Worm (Caenorhabditis elegans): ENCODE data around the gene C50B6.3.

ce11 chrV:13357652-13358281, 44.4 kb downstream of the C50B6.3 start, which contains the start of gene F32H5.1:
- no peak for TF ChIP-seq flt-1 (GFP tag; IDR thresholded peaks at IDR 0.05)
- TF ChIP-seq ztf-23 (GFP tag; IDR thresholded peaks at IDR 0.05) = no peak
- no peak for TF ChIP-seq T22C8.4 (GFP tag; IDR thresholded peaks at IDR 0.05)
- TF ChIP-seq tab-1 (GFP tag; IDR thresholded peaks at IDR 0.05) = no peak
- TF ChIP-seq ztf-29 (GFP tag; IDR thresholded peaks at IDR 0.05) = no peak
- no peak for TF ChIP-seq med-1 (GFP tag; optimal IDR thresholded peaks at IDR 0.05; ENCODE audit: insufficient read depth)

All from whole organism, midembryonic.